Fruit fly (Drosophila melanogaster) whole organism: Measurements from ENCODE around the gene DIP-theta.

ENCODE experiments used
- CG8478 ChIP-seq: fragments of >200 bp; optimal IDR thresholded peaks from 2 replicates; lab custom pipeline; 2018; ENCODE audit warnings: inconsistent platforms
- Dll ChIP-seq: fragments of >200 bp; optimal IDR thresholded peaks from 2 replicates; lab custom pipeline; 2017
- EcR ChIP-seq, 2 experiments: fragments of >200 bp; optimal IDR thresholded peaks; 2 replicates each; lab custom pipeline; 2017; ENCODE audit warnings: missing biosample characterization in 2 of 2, missing genetic modification characterization in 2 of 2, missing genetic modification reagents in 2 of 2
- pan ChIP-seq: fragments of >200 bp; optimal IDR thresholded peaks from 2 replicates; lab custom pipeline; 2017
- psq ChIP-seq: fragments of >200 bp; optimal IDR thresholded peaks from 2 replicates; lab custom pipeline; 2017
- usp ChIP-seq: fragments of >200 bp; optimal IDR thresholded peaks from 2 replicates; lab custom pipeline; 2017; ENCODE audit warnings: missing biosample characterization, missing genetic modification characterization, mixed read lengths

DIP-theta gene

DNA sequence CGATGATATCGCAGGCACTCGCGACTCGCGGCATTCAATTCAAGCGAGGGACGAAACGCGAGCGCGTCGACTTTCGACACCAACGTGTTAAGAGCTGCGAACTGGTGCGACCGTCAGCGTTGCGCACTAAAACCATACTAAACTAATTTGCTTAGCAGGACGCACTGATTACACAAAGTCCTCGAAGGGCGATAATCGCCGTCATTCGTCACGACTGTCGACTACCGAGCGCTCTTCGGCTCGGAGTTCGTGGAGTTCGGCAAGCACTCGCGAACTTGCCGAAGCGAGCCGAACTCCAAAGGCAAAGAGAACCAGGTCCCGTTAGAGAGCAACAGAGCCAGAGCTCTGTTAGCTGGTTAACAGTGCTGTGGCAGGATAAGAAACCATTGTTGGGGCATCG lies at the start of gene DIP-theta:
Gene DIP-theta (minus strand): TSS at position 146 of the 400 bp plus-strand sequence.
- TF ChIP-seq CG8478 (lab: Kevin White, UChicago), result no peak
- no peak for TF ChIP-seq Dll
- no peak for TF ChIP-seq usp (GFP tag; lab: Kevin White, UChicago)
- TF ChIP-seq EcR (GFP tag; optimal IDR thresholded peaks at IDR 0.05; lab: Kevin White, UChicago), result no peak
- TF ChIP-seq psq, result no peak
- no peak for TF ChIP-seq pan (lab: Kevin White, UChicago)

DNA sequence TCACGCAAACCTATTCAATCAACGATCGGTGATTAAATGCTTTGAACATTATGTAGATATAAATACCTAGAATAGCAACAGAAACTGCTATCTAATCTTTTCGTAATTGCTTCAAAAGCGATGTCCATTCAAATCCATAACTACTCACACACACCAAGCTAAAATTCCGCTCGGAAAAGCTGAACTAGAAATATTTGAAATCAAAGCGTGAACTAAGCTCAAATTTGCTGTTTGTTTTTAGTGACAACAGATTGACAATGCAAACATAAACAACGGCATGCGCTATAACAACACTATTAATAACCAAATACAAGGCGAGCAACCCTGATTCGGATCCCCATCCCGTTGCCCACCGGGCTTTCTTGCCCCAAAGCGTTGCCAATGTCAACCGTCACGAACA lies 47.7 kb upstream of the DIP-theta start, which contains the start of gene CG7236:
Gene CG7236 (plus strand): TSS at position 301 of the 400 bp plus-strand sequence.
- TF ChIP-seq Dll (no peak), pan (lab: Kevin White, UChicago) (no peak), psq (no peak), CG8478 (lab: Kevin White, UChicago) (no peak), EcR (GFP tag; optimal IDR thresholded peaks at IDR 0.05; lab: Kevin White, UChicago) (no peak), usp (GFP tag; lab: Kevin White, UChicago) (no peak)

DNA sequence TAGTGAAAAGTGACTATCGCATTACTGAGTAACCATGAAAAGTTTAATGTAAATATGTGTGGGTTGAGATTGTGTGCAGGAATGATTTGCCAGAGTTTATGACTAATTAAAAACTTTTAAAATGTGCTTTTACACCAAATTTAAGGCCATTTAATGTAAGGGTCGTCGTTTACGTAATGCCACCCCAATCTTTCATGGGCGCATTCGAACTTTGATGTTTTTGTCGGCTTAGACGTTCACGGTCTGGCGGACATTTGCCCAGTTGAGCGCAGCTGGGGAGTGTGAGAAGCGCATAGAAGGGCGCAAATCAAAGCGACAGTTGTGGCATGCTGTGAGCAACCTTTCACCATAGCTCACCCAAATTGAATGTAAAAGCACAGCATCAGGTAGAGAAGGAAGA lies 19.9 kb upstream of the DIP-theta start, which contains the start of gene CG12511:
Gene CG12511 (plus strand): TSS at position 301 of the 400 bp plus-strand sequence.
- TF ChIP-seq usp (GFP tag; lab: Kevin White, UChicago) (no peak), EcR (GFP tag; optimal IDR thresholded peaks at IDR 0.05; lab: Kevin White, UChicago) (no peak), CG8478 (lab: Kevin White, UChicago) (no peak), pan (lab: Kevin White, UChicago) (no peak), psq (no peak), Dll (no peak)

DNA sequence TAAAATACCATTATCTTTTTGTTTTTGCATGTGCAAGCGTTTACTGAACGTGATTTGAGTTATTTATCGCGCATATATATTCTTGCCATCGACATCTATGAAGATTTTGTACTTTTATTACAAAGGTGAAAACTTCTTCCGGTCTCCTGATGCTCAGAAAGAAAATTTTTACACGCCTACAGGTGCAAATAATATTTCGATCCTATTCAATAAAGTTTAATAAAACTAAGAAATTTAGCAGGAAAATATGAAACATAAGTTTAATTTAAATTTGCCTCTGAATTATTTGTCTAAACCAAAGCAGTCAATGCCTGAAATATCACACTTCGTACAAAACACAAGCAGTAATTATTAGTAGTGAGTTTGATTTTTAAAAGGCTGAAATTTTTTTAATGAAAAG lies 4.2 kb upstream of the DIP-theta start, which contains the start of gene Hsp60C:
Gene Hsp60C (plus strand): TSS at position 301 of the 400 bp plus-strand sequence.
- TF ChIP-seq pan (lab: Kevin White, UChicago) (no peak), Dll (no peak), EcR (GFP tag; optimal IDR thresholded peaks at IDR 0.05; lab: Kevin White, UChicago) (no peak), CG8478 (lab: Kevin White, UChicago) (no peak), psq (no peak), usp (GFP tag; lab: Kevin White, UChicago) (no peak)

DNA sequence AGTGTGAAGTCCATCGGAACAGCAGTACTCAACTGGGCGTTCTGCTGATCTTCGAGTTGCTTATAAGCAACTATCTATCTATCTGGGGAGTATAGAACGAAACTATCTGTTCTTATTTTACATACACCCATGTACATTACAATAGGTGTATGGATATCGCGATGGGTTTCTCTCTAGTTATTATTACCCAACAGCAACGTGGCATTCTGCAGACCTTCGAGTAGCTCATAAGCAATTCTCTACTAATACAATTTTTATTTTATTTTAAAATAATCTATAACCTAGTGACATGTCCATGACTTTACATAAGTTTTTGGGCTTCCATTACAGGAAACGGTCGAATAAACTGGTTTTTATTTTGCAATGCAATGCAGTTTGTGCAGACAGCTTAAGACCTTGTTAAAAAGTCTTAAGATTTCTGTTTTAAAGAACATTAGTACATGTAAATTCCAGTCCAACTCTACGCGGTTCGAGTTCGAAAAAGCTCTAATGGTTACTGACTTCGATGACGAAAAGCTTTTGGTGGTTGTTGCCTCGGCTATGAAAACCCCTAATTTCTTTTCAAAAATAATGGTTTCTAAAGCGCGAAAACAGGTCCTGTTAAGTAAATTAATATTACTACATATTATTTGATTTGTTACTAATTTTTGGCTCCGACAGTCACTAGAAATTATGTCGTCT lies 34.5 kb downstream of the DIP-theta start, which contains the start of gene Cyp6a16:
Gene Cyp6a16 (minus strand): TSS at position 36 of the 681 bp plus-strand sequence.
- TF ChIP-seq Dll, result no peak
- TF ChIP-seq CG8478 (lab: Kevin White, UChicago), result no peak
- TF ChIP-seq usp (GFP tag; lab: Kevin White, UChicago), result no peak
- no peak for TF ChIP-seq psq
- TF ChIP-seq pan (lab: Kevin White, UChicago), result no peak
- TF ChIP-seq EcR (GFP tag; optimal IDR thresholded peaks at IDR 0.05; lab: Kevin White, UChicago), result no peak

DNA sequence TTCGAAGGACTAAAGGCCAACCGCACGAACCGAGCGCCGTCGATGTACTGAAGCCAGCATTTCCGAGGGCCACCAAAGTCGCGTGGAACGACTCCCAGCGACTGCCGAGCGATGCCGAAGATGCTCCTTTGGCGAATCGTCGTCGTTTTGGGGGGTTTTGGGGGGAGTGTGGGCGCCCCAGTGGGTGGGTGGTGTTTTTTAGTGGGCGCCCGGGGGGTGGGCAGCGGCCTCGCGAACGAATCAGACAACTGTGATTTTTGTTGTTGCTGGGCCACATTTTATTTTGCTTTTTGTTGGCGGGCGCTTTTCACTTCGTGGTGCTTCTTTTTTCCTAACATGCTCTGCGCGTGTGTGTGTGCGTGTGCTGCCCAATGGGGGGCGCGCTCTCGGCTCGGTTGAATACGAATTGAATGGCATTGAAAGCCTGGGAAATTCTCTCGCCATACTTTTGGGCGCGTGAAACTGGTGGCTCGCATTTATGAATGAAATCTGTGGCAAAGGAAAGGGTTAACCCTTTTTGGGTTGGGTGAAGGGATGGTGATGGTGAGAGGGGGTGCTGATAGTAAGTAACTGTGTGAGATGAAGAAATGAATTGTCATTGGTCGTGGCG lies 40.4 kb downstream of the DIP-theta start, which contains the start of gene DIP-eta:
Gene DIP-eta (minus strand): TSS at position 51 of the 610 bp plus-strand sequence.
- TF ChIP-seq psq, result no peak
- no peak for TF ChIP-seq pan (lab: Kevin White, UChicago)
- no peak for TF ChIP-seq EcR (GFP tag; optimal IDR thresholded peaks at IDR 0.05; lab: Kevin White, UChicago)
- TF ChIP-seq Dll, result no peak
- TF ChIP-seq CG8478 (lab: Kevin White, UChicago), result no peak
- TF ChIP-seq usp (GFP tag; lab: Kevin White, UChicago), result no peak

DNA sequence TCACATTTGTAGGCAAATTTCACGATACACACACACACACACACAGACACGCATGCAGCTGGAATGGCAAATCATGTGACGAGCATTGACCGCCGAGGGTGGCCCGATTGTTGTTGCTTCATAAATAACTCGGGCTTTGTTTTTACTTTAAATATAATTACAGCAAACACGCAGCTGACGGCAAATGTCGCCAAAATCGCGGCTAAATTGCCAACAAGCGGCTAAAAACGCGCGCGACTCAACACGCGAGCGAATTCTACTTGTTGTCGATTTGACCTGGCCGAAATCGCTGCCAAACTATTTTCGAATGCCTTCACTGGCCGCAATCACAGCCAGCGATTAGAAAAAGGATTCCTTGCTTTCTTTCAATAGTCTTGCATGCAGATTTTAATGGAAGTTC lies 41.1 kb downstream of the DIP-theta start:
- TF ChIP-seq EcR (GFP tag; optimal IDR thresholded peaks at IDR 0.05; lab: Kevin White, UChicago) (no peak), CG8478 (lab: Kevin White, UChicago) (no peak), pan (lab: Kevin White, UChicago) (no peak), psq (no peak), usp (GFP tag; lab: Kevin White, UChicago) (no peak)

DNA sequence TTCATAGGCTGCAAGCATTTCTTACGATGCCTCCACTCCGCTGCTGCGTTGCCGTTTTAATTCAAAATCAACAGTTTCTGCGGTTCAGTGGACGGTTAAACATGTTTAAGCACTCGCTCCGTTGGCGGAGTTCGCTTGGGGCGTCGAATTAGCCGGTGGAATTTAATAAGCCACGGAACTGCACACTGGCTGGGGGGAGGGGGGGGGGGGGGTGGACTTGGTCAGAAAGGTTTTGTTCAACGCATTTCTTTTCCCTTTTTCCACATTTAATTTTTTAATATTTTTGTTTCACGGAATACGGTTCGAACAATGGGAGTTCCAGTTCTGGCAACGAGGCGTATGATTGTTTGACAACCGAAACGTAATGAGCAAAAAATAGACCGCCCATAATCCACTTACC lies 47.7 kb downstream of the DIP-theta start:
- no peak for TF ChIP-seq CG8478 (lab: Kevin White, UChicago)
- no peak for TF ChIP-seq usp (GFP tag; lab: Kevin White, UChicago)
- no peak for TF ChIP-seq psq
- no peak for TF ChIP-seq pan (lab: Kevin White, UChicago)
- no peak for TF ChIP-seq EcR (GFP tag; optimal IDR thresholded peaks at IDR 0.05; lab: Kevin White, UChicago)
- no peak for TF ChIP-seq Dll

DNA sequence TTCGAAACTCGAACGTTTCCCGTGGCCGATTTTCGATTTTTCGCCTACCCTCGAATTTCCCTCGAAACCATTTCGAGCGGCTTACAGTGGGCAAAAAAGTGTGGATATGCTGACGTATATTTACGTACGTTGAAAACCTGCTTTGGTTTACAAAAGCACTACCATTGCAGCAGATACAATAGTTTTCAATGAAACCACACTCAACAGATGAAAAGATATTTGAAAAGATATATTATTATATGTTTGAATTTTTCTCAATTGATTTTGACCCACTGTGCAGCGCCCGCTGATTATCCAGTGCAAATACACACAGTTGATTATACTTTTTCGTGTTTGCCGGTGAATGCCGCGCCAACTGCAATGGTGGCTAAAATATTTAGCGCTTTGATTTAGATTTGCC lies 48.3 kb downstream of the DIP-theta start:
- no peak for TF ChIP-seq Dll
- no peak for TF ChIP-seq psq
- TF ChIP-seq pan (lab: Kevin White, UChicago), result no peak
- TF ChIP-seq CG8478 (lab: Kevin White, UChicago), result no peak
- no peak for TF ChIP-seq EcR (GFP tag; optimal IDR thresholded peaks at IDR 0.05; lab: Kevin White, UChicago)
- no peak for TF ChIP-seq usp (GFP tag; lab: Kevin White, UChicago)

DNA sequence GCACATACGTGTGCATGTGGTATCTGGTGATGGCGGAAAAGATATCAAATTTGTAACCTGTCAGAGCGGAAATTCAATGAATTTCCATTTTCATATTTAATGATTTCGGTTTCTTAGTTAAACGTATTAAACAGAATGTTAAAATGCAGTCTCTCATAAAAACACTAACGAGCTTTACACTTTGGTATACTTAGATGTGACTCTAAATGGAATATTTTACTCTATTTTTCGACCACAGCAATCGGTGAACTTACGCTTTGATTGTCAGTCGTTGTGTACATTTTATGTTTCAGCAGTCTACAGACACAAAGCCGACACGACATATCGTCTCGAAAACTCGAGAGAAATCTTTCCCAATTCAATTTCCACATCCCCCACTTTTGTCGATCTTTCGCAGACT lies 61.8 kb downstream of the DIP-theta start, which contains the start of gene CG18266:
Gene CG18266 (plus strand): TSS at position 301 of the 400 bp plus-strand sequence.
- TF ChIP-seq pan (lab: Kevin White, UChicago) (no peak), EcR (GFP tag; optimal IDR thresholded peaks at IDR 0.05; lab: Kevin White, UChicago) (no peak)

DNA sequence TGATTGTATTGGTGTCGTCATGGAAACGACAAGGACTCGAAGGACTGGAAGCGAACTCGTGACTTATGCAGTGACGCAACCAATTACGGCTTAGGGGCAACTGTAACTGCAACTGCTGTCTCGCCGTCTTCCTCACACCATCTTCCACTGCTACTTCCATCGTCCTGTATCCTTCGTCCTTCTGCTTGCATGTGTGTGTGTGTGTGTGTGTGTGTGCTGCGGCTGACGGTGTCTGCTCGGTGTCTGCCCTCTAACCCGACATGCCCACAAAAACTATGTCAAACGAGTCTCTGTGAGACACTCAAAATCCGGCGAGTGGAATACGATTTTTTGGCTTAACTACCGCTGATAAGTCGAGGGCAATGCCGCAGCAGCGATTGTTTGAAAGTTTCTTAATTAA lies 64.5 kb downstream of the DIP-theta start:
- no peak for TF ChIP-seq psq
- no peak for TF ChIP-seq EcR (GFP tag; optimal IDR thresholded peaks at IDR 0.05; lab: Kevin White, UChicago)
- TF ChIP-seq usp (GFP tag; lab: Kevin White, UChicago), result no peak
- TF ChIP-seq Dll, result no peak
- TF ChIP-seq pan (lab: Kevin White, UChicago), result no peak
- no peak for TF ChIP-seq CG8478 (lab: Kevin White, UChicago)

DNA sequence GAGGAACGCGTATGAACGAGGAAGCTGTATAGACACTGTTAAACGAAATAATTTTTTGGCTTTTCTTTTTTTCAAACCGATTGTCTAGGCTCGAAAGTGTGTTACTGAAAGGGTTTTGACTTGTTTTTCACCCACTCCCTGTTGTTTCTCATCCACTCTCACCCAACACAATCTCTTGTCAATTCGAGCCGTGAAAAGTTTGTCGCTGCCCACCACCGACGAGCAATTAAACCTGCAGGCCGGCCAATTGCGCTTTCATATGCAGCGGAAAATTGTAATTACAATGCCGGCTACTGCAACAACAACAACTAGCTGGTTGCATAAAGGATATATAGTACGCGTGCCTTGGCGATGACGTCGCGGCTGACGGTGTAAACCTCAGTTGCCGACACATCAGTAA lies 70.0 kb downstream of the DIP-theta start, which contains the start of gene CG7251:
Gene CG7251 (minus strand): TSS at position 101 of the 400 bp plus-strand sequence.
- TF ChIP-seq Dll, result no peak
- TF ChIP-seq EcR (GFP tag; optimal IDR thresholded peaks at IDR 0.05; lab: Kevin White, UChicago), result no peak
- TF ChIP-seq CG8478 (lab: Kevin White, UChicago), result no peak
- no peak for TF ChIP-seq usp (GFP tag; lab: Kevin White, UChicago)
- TF ChIP-seq psq, result no peak
- no peak for TF ChIP-seq pan (lab: Kevin White, UChicago)
